Fruit fly (Drosophila melanogaster) whole organism, pupa: ENCODE measurements around the gene Aplip1.

Experiments
- CG32121 ChIP-seq: fragments of 200-800 bp; sonication (Bioruptor generic); IDR thresholded peaks from 2 replicates; pipeline ENCODE4 v1.3.6; 2022; ENCODE audit warnings: missing biosample characterization, missing genetic modification characterization
- CG8301 ChIP-seq: fragments of 200-800 bp; sonication (Bioruptor generic); optimal IDR thresholded peaks from 2 replicates; lab custom pipeline; 2018; ENCODE audit warnings: missing biosample characterization, mild to moderate bottlenecking, missing genetic modification characterization
- D1 ChIP-seq: fragments of 200-800 bp; sonication (Bioruptor generic); optimal IDR thresholded peaks from 2 replicates; lab custom pipeline; 2018; ENCODE audit warnings: missing biosample characterization, mild to moderate bottlenecking, missing genetic modification characterization, moderate library complexity
- EcR ChIP-seq: fragments of 200-800 bp; sonication (Bioruptor generic); optimal IDR thresholded peaks from 3 replicates; lab custom pipeline; 2019; ENCODE audit warnings: missing biosample characterization, missing genetic modification characterization, mild to moderate bottlenecking, moderate library complexity, missing genetic modification reagents

DNA sequence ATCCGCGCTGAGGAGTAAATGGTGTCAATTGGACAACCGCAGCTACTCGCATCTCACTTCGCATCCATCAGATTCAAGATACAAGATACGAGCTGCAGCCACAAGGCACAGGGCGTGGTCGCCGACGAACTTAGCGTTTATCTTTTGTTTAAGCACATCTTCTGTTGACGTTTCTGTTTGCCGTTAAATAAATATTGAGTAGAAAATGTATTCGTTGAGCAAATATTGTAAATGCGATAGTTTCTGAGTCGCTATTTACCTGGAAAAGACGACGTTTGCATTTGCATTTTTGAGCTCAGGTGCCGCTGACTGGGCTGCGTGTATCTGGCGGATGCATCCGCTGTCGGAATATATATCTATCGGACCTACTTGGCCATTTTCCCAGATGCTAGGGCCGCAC, 29.9 kb upstream of the Aplip1 start:
- TF ChIP-seq CG8301 (tag; lab: Kevin White, UChicago) (no peak), EcR (no peak), CG32121 (GFP tag; lab: Robert Waterston, UW) (no peak), D1 (tag; lab: Kevin White, UChicago) (no peak)
